Worm (Caenorhabditis elegans) whole organism, L1 larva: ENCODE data around the gene ZK1320.13.

Experiments used
- C16A3.4 ChIP-seq: fragments of 150-350 bp; optimal IDR thresholded peaks from 2 replicates; lab custom pipeline; 2014; ENCODE audit warnings: missing biosample characterization, missing genetic modification characterization
- F16B12.6 ChIP-seq: fragments of 150-350 bp; optimal IDR thresholded peaks from 2 replicates; lab custom pipeline; 2014; ENCODE audit warnings: missing biosample characterization, missing genetic modification characterization
- Y116A8C.19 ChIP-seq: sonication (generic microtip); optimal IDR thresholded peaks from 2 replicates; lab custom pipeline; 2016; ENCODE audit warnings: missing compliant biosample characterization, missing genetic modification characterization, borderline replicate concordance
- alr-1 ChIP-seq: fragments of 200-800 bp; sonication (Bioruptor generic); optimal IDR thresholded peaks from 2 replicates; lab custom pipeline; 2018; ENCODE audit warnings: borderline replicate concordance, mild to moderate bottlenecking, missing genetic modification characterization, missing compliant biosample characterization
- ama-1 ChIP-seq: fragments of 150-350 bp; optimal IDR thresholded peaks from 2 replicates; lab custom pipeline; 2014
- blmp-1 ChIP-seq: fragments of 150-350 bp; optimal IDR thresholded peaks from 2 replicates; lab custom pipeline; 2014; ENCODE audit warnings: missing biosample characterization, missing genetic modification characterization
- ceh-8 ChIP-seq: fragments of 200-800 bp; sonication (Bioruptor generic); optimal IDR thresholded peaks from 2 replicates; lab custom pipeline; 2018; ENCODE audit warnings: mild to moderate bottlenecking, missing genetic modification characterization, moderate library complexity, missing compliant biosample characterization
- ceh-82 ChIP-seq, 3 experiments: fragments of 150-350 bp in 1 of 3; sonication (generic microtip) in 2 of 3; optimal IDR thresholded peaks; 2 replicates each; lab custom pipeline; 2014 to 2017; ENCODE audit warnings: missing biosample characterization in 3 of 3, missing genetic modification characterization in 3 of 3
- ceh-88 ChIP-seq: fragments of 200-800 bp; sonication (Bioruptor generic); IDR thresholded peaks from 2 replicates; pipeline ENCODE4 v1.3.6; 2022; ENCODE audit warnings: missing genetic modification characterization, missing compliant biosample characterization
- ceh-90 ChIP-seq: sonication (generic microtip); optimal IDR thresholded peaks from 2 replicates; lab custom pipeline; 2016; ENCODE audit warnings: missing genetic modification characterization, missing compliant biosample characterization
- dsc-1 ChIP-seq: sonication (generic microtip); optimal IDR thresholded peaks from 2 replicates; lab custom pipeline; 2016; ENCODE audit warnings: mild to moderate bottlenecking, missing genetic modification characterization, missing compliant biosample characterization
- efl-1 ChIP-seq, 4 experiments: fragments of 150-350 bp; optimal IDR thresholded peaks in 3 of 4; peaks in 1 of 4; 1 replicate in 1 of 4; 2 replicates in 3 of 4; lab custom pipeline; 2014; ENCODE audit warnings: missing biosample characterization in 2 of 4, missing genetic modification characterization in 2 of 4, missing genetic modification reagents in 2 of 4
- efl-3 ChIP-seq: fragments of 200-800 bp; sonication (Bioruptor generic); optimal IDR thresholded peaks from 2 replicates; lab custom pipeline; 2018; ENCODE audit warnings: mild to moderate bottlenecking, missing genetic modification characterization, missing compliant biosample characterization
- egl-13 ChIP-seq: sonication (generic microtip); optimal IDR thresholded peaks from 2 replicates; lab custom pipeline; 2016; ENCODE audit warnings: missing genotype, missing genetic modification reagents, missing genetic modification characterization, missing compliant biosample characterization
- egl-27 ChIP-seq, 2 experiments: fragments of 150-350 bp in 1 of 2; sonication (generic microtip); optimal IDR thresholded peaks; 3 replicates each; lab custom pipeline; 2017 to 2018; ENCODE audit warnings: missing biosample characterization in 2 of 2, missing genetic modification characterization in 2 of 2, missing genetic modification reagents in 2 of 2
- ets-5 ChIP-seq: fragments of 200-800 bp; sonication (Bioruptor generic); IDR thresholded peaks from 2 replicates; pipeline ENCODE4 v1.3.6; 2022; ENCODE audit warnings: missing genetic modification characterization, missing compliant biosample characterization
- fkh-10 ChIP-seq: sonication (generic microtip); optimal IDR thresholded peaks from 2 replicates; lab custom pipeline; 2017; ENCODE audit warnings: missing biosample characterization, missing genetic modification reagents, missing genetic modification characterization
- fos-1 ChIP-seq: fragments of 150-350 bp; optimal IDR thresholded peaks from 2 replicates; lab custom pipeline; 2014; ENCODE audit warnings: missing biosample characterization, missing genetic modification characterization
- hlh-17 ChIP-seq: fragments of 200-800 bp; sonication (Bioruptor generic); optimal IDR thresholded peaks from 2 replicates; lab custom pipeline; 2018; ENCODE audit warnings: missing genetic modification characterization, mild to moderate bottlenecking, missing compliant biosample characterization, moderate library complexity, borderline replicate concordance
- hlh-4 ChIP-seq: sonication (generic microtip); optimal IDR thresholded peaks from 2 replicates; lab custom pipeline; 2016; ENCODE audit warnings: mild to moderate bottlenecking, missing genetic modification characterization, missing compliant biosample characterization
- irx-1 ChIP-seq: sonication (generic microtip); optimal IDR thresholded peaks from 2 replicates; lab custom pipeline; 2016; ENCODE audit warnings: missing genetic modification characterization, missing compliant biosample characterization
- isw-1 ChIP-seq: fragments of 200-800 bp; sonication (Bioruptor generic); IDR thresholded peaks from 2 replicates; pipeline ENCODE4 v1.3.6; 2022; ENCODE audit warnings: missing genetic modification characterization, missing compliant biosample characterization
- jun-1 ChIP-seq: fragments of 150-350 bp; optimal IDR thresholded peaks from 2 replicates; lab custom pipeline; 2014; ENCODE audit warnings: missing biosample characterization, missing genetic modification reagents, missing genetic modification characterization
- lin-13 ChIP-seq: fragments of 150-350 bp; optimal IDR thresholded peaks from 2 replicates; lab custom pipeline; 2014; ENCODE audit warnings: missing biosample characterization, missing genetic modification reagents, missing genetic modification characterization
- lin-14 ChIP-seq: fragments of 200-800 bp; sonication (Bioruptor generic); optimal IDR thresholded peaks from 2 replicates; lab custom pipeline; 2018; ENCODE audit warnings: mild to moderate bottlenecking, missing genetic modification characterization, moderate library complexity, missing compliant biosample characterization
- lin-15B ChIP-seq: fragments of 150-350 bp; sonication (generic microtip); optimal IDR thresholded peaks from 3 replicates; lab custom pipeline; 2014; ENCODE audit warnings: missing biosample characterization, missing genetic modification characterization
- lin-35 ChIP-seq, 2 experiments: fragments of 150-350 bp; optimal IDR thresholded peaks; 2 replicates each; lab custom pipeline; 2014; ENCODE audit warnings: missing biosample characterization in 2 of 2, missing genetic modification characterization in 2 of 2, missing genetic modification reagents in 2 of 2
- lin-39 ChIP-seq: fragments of 150-350 bp; optimal IDR thresholded peaks from 2 replicates; lab custom pipeline; 2014; ENCODE audit warnings: missing biosample characterization, missing genetic modification reagents, missing genetic modification characterization
- lsy-2 ChIP-seq, 2 experiments: fragments of 150-350 bp; optimal IDR thresholded peaks; 2 replicates each; lab custom pipeline; 2014; ENCODE audit warnings: missing biosample characterization in 2 of 2, missing genetic modification characterization in 2 of 2
- mab-9 ChIP-seq: fragments of 200-800 bp; sonication (Bioruptor generic); IDR thresholded peaks from 2 replicates; pipeline ENCODE4 v1.3.6; 2022; ENCODE audit warnings: missing genetic modification reagents, missing genetic modification characterization, missing compliant biosample characterization
- mdl-1 ChIP-seq, 2 experiments: fragments of 150-350 bp; optimal IDR thresholded peaks; 2 replicates each; lab custom pipeline; 2014 to 2017; ENCODE audit warnings: missing biosample characterization in 2 of 2, missing genetic modification characterization in 2 of 2, inconsistent platforms in 1 of 2
- mef-2 ChIP-seq: fragments of 150-350 bp; optimal IDR thresholded peaks from 2 replicates; lab custom pipeline; 2014; ENCODE audit warnings: missing biosample characterization, missing genetic modification characterization
- nhr-12 ChIP-seq: sonication (generic microtip); optimal IDR thresholded peaks from 2 replicates; lab custom pipeline; 2017; ENCODE audit warnings: missing biosample characterization, missing genetic modification characterization
- nhr-19 ChIP-seq: fragments of 200-800 bp; sonication (Bioruptor generic); conservative IDR thresholded peaks from 2 replicates; pipeline ENCODE4 v1.3.6; 2022; ENCODE audit warnings: missing genetic modification characterization, missing compliant biosample characterization
- nhr-47 ChIP-seq: sonication (generic microtip); optimal IDR thresholded peaks from 2 replicates; lab custom pipeline; 2016; ENCODE audit warnings: mild to moderate bottlenecking, missing genetic modification characterization, moderate library complexity, missing compliant biosample characterization
- nhr-77 ChIP-seq: fragments of 150-350 bp; optimal IDR thresholded peaks from 2 replicates; lab custom pipeline; 2014; ENCODE audit warnings: missing biosample characterization, missing genetic modification characterization
- pag-3 ChIP-seq: sonication (generic microtip); optimal IDR thresholded peaks from 2 replicates; lab custom pipeline; 2017; ENCODE audit warnings: missing genetic modification characterization, mild to moderate bottlenecking, missing compliant biosample characterization, antibody characterized with exemption, borderline replicate concordance; ENCODE audit not compliant: insufficient read depth
- pax-3 ChIP-seq: fragments of 200-800 bp; sonication (Bioruptor generic); optimal IDR thresholded peaks from 2 replicates; lab custom pipeline; 2018; ENCODE audit warnings: mild to moderate bottlenecking, missing genetic modification characterization, moderate library complexity, missing compliant biosample characterization
- pqm-1 ChIP-seq: sonication (generic microtip); optimal IDR thresholded peaks from 3 replicates; lab custom pipeline; 2017; ENCODE audit warnings: missing biosample characterization, missing genetic modification characterization
- rnt-1 ChIP-seq: sonication (generic microtip); optimal IDR thresholded peaks from 2 replicates; lab custom pipeline; 2016; ENCODE audit warnings: mild to moderate bottlenecking, missing genetic modification characterization, moderate library complexity, missing compliant biosample characterization
- skn-1 ChIP-seq: fragments of 150-350 bp; optimal IDR thresholded peaks from 2 replicates; lab custom pipeline; 2014; ENCODE audit warnings: missing biosample characterization, missing genetic modification characterization
- snpc-4 ChIP-seq: fragments of 150-350 bp; optimal IDR thresholded peaks from 2 replicates; lab custom pipeline; 2014; ENCODE audit warnings: missing biosample characterization, missing genetic modification characterization
- sptf-1 ChIP-seq: fragments of 150-350 bp; optimal IDR thresholded peaks from 2 replicates; lab custom pipeline; 2014; ENCODE audit warnings: missing biosample characterization, missing genetic modification characterization
- sup-37 ChIP-seq: fragments of 200-800 bp; sonication (Bioruptor generic); optimal IDR thresholded peaks from 2 replicates; lab custom pipeline; 2018; ENCODE audit warnings: mild to moderate bottlenecking, missing genetic modification characterization, missing compliant biosample characterization
- tbx-2 ChIP-seq: sonication (generic microtip); optimal IDR thresholded peaks from 2 replicates; lab custom pipeline; 2016; ENCODE audit warnings: missing genetic modification characterization, missing compliant biosample characterization
- tlp-1 ChIP-seq: fragments of 150-350 bp; optimal IDR thresholded peaks from 2 replicates; lab custom pipeline; 2014; ENCODE audit warnings: missing biosample characterization, missing genetic modification characterization
- unc-130 ChIP-seq: fragments of 150-350 bp; optimal IDR thresholded peaks from 2 replicates; lab custom pipeline; 2017; ENCODE audit warnings: missing biosample characterization, missing genetic modification characterization, inconsistent platforms
- unc-86 ChIP-seq: sonication (generic microtip); optimal IDR thresholded peaks from 2 replicates; lab custom pipeline; 2016; ENCODE audit warnings: missing genetic modification characterization, missing compliant biosample characterization
- vab-15 ChIP-seq: sonication (generic microtip); optimal IDR thresholded peaks from 2 replicates; lab custom pipeline; 2017; ENCODE audit warnings: missing genotype, mild to moderate bottlenecking, missing genetic modification characterization, missing compliant biosample characterization
- xbp-1 ChIP-seq: sonication (generic microtip); optimal IDR thresholded peaks from 2 replicates; lab custom pipeline; 2016; ENCODE audit warnings: missing genetic modification characterization, missing compliant biosample characterization
- zag-1 ChIP-seq: fragments of 150-350 bp; optimal IDR thresholded peaks from 2 replicates; lab custom pipeline; 2014; ENCODE audit warnings: missing biosample characterization, missing genetic modification characterization
- ztf-4 ChIP-seq: fragments of 150-350 bp; optimal IDR thresholded peaks from 2 replicates; lab custom pipeline; 2014; ENCODE audit warnings: missing biosample characterization, missing genetic modification characterization

The ZK1320.13 gene

ce11 chrII:9716417-9717039 is 35.9 kb downstream of the ZK1320.13 start, which contains the start of gene wee-1.3:
Gene wee-1.3, minus strand, starts transcription at chrII:9716467.
- TF ChIP-seq unc-130 (peak; percentile 83), lsy-2 (tag; optimal IDR thresholded peaks at IDR 0.05; lab: Kevin White, UChicago) (peak; percentile 92 to 95), egl-13 (tag; lab: Kevin White, UChicago) (peak; percentile 62), tlp-1 (tag; lab: Kevin White, UChicago) (no peak), C16A3.4 (peak; percentile 91), lin-14 (GFP tag; lab: Kevin White, UChicago) (peak; percentile 76), tbx-2 (tag; lab: Kevin White, UChicago) (peak; percentile 82), unc-86 (peak; percentile 72), lin-15B (peak; percentile 73), zag-1 (tag; lab: Kevin White, UChicago) (no peak), sup-37 (GFP tag; lab: Kevin White, UChicago) (no peak), xbp-1 (tag; lab: Kevin White, UChicago) (peak; percentile 83), Y116A8C.19 (tag; lab: Kevin White, UChicago) (no peak), fkh-10 (GFP tag; lab: Kevin White, UChicago) (no peak), lin-13 (peak; percentile 81), snpc-4 (peak; percentile 65), isw-1 (GFP tag; lab: Robert Waterston, UW) (peak; percentile 79), pax-3 (tag; lab: Kevin White, UChicago) (peak; percentile 44), mab-9 (GFP tag; lab: Robert Waterston, UW) (peak; percentile 60; the same call in 1 of the 2 replicates), pag-3 (tag; lab: Kevin White, UChicago) (peak; percentile 1), nhr-19 (GFP tag; lab: Robert Waterston, UW) (peak; percentile 79), ztf-4 (peak; percentile 35), ceh-8 (peak; percentile 48), skn-1 (tag; lab: Kevin White, UChicago) (peak; percentile 83), fos-1 (tag; lab: Kevin White, UChicago) (peak; percentile 37), pqm-1 (tag; lab: Kevin White, UChicago) (no peak), jun-1 (tag; lab: Kevin White, UChicago) (peak; percentile 78), F16B12.6 (tag; lab: Kevin White, UChicago) (peak; percentile 99), mdl-1 (tag; optimal IDR thresholded peaks at IDR 0.05; lab: Kevin White, UChicago) (peak in 1 of 2 experiments; percentile 77), vab-15 (tag; lab: Kevin White, UChicago) (peak; percentile 67), rnt-1 (tag; lab: Kevin White, UChicago) (peak; percentile 90), mef-2 (tag; lab: Kevin White, UChicago) (peak; percentile 30), irx-1 (tag; lab: Kevin White, UChicago) (peak; percentile 61), efl-1 (optimal IDR thresholded peaks at IDR 0.05; lab: Kevin White, UChicago) (peak; percentile 97 to 99), efl-1 (GFP tag; optimal IDR thresholded peaks at IDR 0.05 in 1 of 2; lab: Kevin White, UChicago) (peak; percentile 99 to 100), hlh-17 (no peak), nhr-47 (tag; lab: Kevin White, UChicago) (peak; percentile 88), nhr-77 (tag; lab: Kevin White, UChicago) (peak; percentile 83), lin-39 (tag; lab: Kevin White, UChicago) (peak; percentile 58), blmp-1 (peak; percentile 77), ceh-88 (GFP tag; lab: Robert Waterston, UW) (no peak), dsc-1 (tag; lab: Kevin White, UChicago) (peak; percentile 71), ets-5 (GFP tag; lab: Robert Waterston, UW) (no peak), egl-27 (tag; optimal IDR thresholded peaks at IDR 0.05; lab: Kevin White, UChicago) (no peak), ceh-82 (tag; optimal IDR thresholded peaks at IDR 0.05; lab: Kevin White, UChicago) (peak; percentile 66 to 89 (median 69)), sptf-1 (no peak), ceh-90 (tag; lab: Kevin White, UChicago) (no peak), ama-1 (lab: Kevin White, UChicago) (no peak), efl-3 (GFP tag; lab: Kevin White, UChicago) (no peak), hlh-4 (tag; lab: Kevin White, UChicago) (no peak), lin-35 (GFP tag; optimal IDR thresholded peaks at IDR 0.05; lab: Kevin White, UChicago) (peak; percentile 99 to 100), nhr-12 (no peak), alr-1 (tag; lab: Kevin White, UChicago) (no peak)
